Worm (Caenorhabditis elegans) whole organism, L4 larva: ENCODE measurements around the gene PDB1.1.
A peak's percentile ranks its signal among the peaks of the same experiment; 100 is the strongest.

Experiments
- F10B5.3 ChIP-seq: sonication (generic microtip); optimal IDR thresholded peaks from 2 replicates; lab custom pipeline; 2016; ENCODE audit warnings: mild to moderate bottlenecking, missing genetic modification characterization, missing compliant biosample characterization
- F37D6.2 ChIP-seq: sonication (generic microtip); optimal IDR thresholded peaks from 2 replicates; lab custom pipeline; 2016; ENCODE audit warnings: mild to moderate bottlenecking, missing genetic modification characterization, missing compliant biosample characterization
- Y5F2A.4 ChIP-seq: fragments of 200-800 bp; sonication (Bioruptor generic); optimal IDR thresholded peaks from 2 replicates; lab custom pipeline; 2018; ENCODE audit warnings: mild to moderate bottlenecking, missing genetic modification characterization, missing compliant biosample characterization
- ceh-28 ChIP-seq: fragments of 150-350 bp; optimal IDR thresholded peaks from 2 replicates; lab custom pipeline; 2014; ENCODE audit warnings: missing biosample characterization, missing genetic modification reagents, missing genetic modification characterization
- ceh-62 ChIP-seq: sonication (generic microtip); optimal IDR thresholded peaks from 2 replicates; lab custom pipeline; 2017; ENCODE audit warnings: missing biosample characterization, missing genetic modification characterization
- ceh-82 ChIP-seq: sonication (generic microtip); optimal IDR thresholded peaks from 2 replicates; lab custom pipeline; 2017; ENCODE audit warnings: missing biosample characterization, missing genetic modification characterization
- daf-8 ChIP-seq: fragments of 200-800 bp; sonication (Bioruptor generic); IDR thresholded peaks from 2 replicates; pipeline ENCODE4 v1.3.6; 2022; ENCODE audit warnings: missing genetic modification characterization, missing compliant biosample characterization
- dmd-8 ChIP-seq: fragments of 200-800 bp; sonication (Bioruptor generic); IDR thresholded peaks from 2 replicates; pipeline ENCODE4 v1.3.6; 2022; ENCODE audit warnings: missing genetic modification characterization, missing compliant biosample characterization
- egl-27 ChIP-seq: sonication (generic microtip); optimal IDR thresholded peaks from 3 replicates; lab custom pipeline; 2017; ENCODE audit warnings: missing biosample characterization, missing genetic modification reagents, missing genetic modification characterization
- fos-1 ChIP-seq: fragments of 150-350 bp; optimal IDR thresholded peaks from 2 replicates; lab custom pipeline; 2014; ENCODE audit warnings: missing biosample characterization, missing genetic modification characterization
- gei-8 ChIP-seq: fragments of 200-800 bp; sonication (Bioruptor generic); optimal IDR thresholded peaks from 2 replicates; lab custom pipeline; 2018; ENCODE audit warnings: mild to moderate bottlenecking, missing genetic modification characterization, missing compliant biosample characterization
- hlh-30 ChIP-seq: sonication (generic microtip); optimal IDR thresholded peaks from 2 replicates; lab custom pipeline; 2017; ENCODE audit warnings: antibody characterized with exemption, mild to moderate bottlenecking, missing genetic modification characterization, missing compliant biosample characterization; ENCODE audit not compliant: insufficient read depth
- hmg-1.1 ChIP-seq: fragments of 200-800 bp; sonication (Bioruptor generic); IDR thresholded peaks from 2 replicates; pipeline ENCODE4 v1.3.6; 2022; ENCODE audit warnings: missing genetic modification reagents, missing genetic modification characterization, missing compliant biosample characterization
- lin-13 ChIP-seq: fragments of 150-350 bp; optimal IDR thresholded peaks from 2 replicates; lab custom pipeline; 2014; ENCODE audit warnings: missing biosample characterization, missing genetic modification reagents, missing genetic modification characterization
- lin-38 ChIP-seq: fragments of 200-800 bp; sonication (Bioruptor generic); IDR thresholded peaks from 2 replicates; pipeline ENCODE4 v1.3.6; 2022; ENCODE audit warnings: missing genetic modification reagents, missing genetic modification characterization, missing compliant biosample characterization
- lsy-2 ChIP-seq, 2 experiments: fragments of 150-350 bp in 1 of 2; sonication (generic microtip) in 1 of 2; optimal IDR thresholded peaks; 2 replicates each; lab custom pipeline; 2014 to 2017; ENCODE audit warnings: missing biosample characterization in 2 of 2, missing genetic modification characterization in 2 of 2
- madf-5 ChIP-seq, 2 experiments: fragments of 200-800 bp; sonication (Bioruptor generic); IDR thresholded peaks; 2 replicates each; pipeline ENCODE4 v1.3.6; 2022; ENCODE audit warnings: missing compliant biosample characterization in 2 of 2, missing genetic modification characterization in 2 of 2
- mdl-1 ChIP-seq, 2 experiments: fragments of 150-350 bp in 1 of 2; sonication (generic microtip) in 1 of 2; optimal IDR thresholded peaks; 2 replicates each; lab custom pipeline; 2014 to 2017; ENCODE audit warnings: missing biosample characterization in 2 of 2, missing genetic modification characterization in 2 of 2
- mdt-29 ChIP-seq: fragments of 200-800 bp; sonication (Bioruptor generic); IDR thresholded peaks from 2 replicates; pipeline ENCODE4 v1.3.6; 2022; ENCODE audit warnings: missing genetic modification reagents, missing genetic modification characterization, missing compliant biosample characterization
- mep-1 ChIP-seq: fragments of 150-350 bp; sonication (generic microtip); optimal IDR thresholded peaks from 3 replicates; lab custom pipeline; 2014; ENCODE audit warnings: missing biosample characterization, missing genetic modification characterization
- mxl-3 ChIP-seq: fragments of 200-800 bp; sonication (Bioruptor generic); optimal IDR thresholded peaks from 2 replicates; lab custom pipeline; 2018; ENCODE audit warnings: mild to moderate bottlenecking, missing genetic modification characterization, missing compliant biosample characterization
- nhr-11 ChIP-seq: fragments of 150-350 bp; optimal IDR thresholded peaks from 2 replicates; lab custom pipeline; 2014; ENCODE audit warnings: missing biosample characterization, missing genetic modification characterization
- nhr-237 ChIP-seq: sonication (generic microtip); optimal IDR thresholded peaks from 2 replicates; lab custom pipeline; 2017; ENCODE audit warnings: missing biosample characterization, missing genetic modification characterization
- nhr-28 ChIP-seq: fragments of 150-350 bp; optimal IDR thresholded peaks from 2 replicates; lab custom pipeline; 2014; ENCODE audit warnings: missing biosample characterization, missing genetic modification characterization
- nhr-6 ChIP-seq: fragments of 150-350 bp; optimal IDR thresholded peaks from 2 replicates; lab custom pipeline; 2014; ENCODE audit warnings: missing biosample characterization, missing genetic modification characterization
- nhr-76 ChIP-seq: fragments of 150-350 bp; optimal IDR thresholded peaks from 2 replicates; lab custom pipeline; 2014; ENCODE audit warnings: missing biosample characterization, missing genetic modification characterization
- php-3 ChIP-seq: fragments of 200-800 bp; sonication (Bioruptor generic); IDR thresholded peaks from 2 replicates; pipeline ENCODE4 v1.3.6; 2022; ENCODE audit warnings: missing genetic modification reagents, missing genetic modification characterization, missing compliant biosample characterization
- set-16 ChIP-seq: fragments of 200-800 bp; sonication (Bioruptor generic); IDR thresholded peaks from 2 replicates; pipeline ENCODE4 v1.3.6; 2022; ENCODE audit warnings: missing genetic modification reagents, missing genetic modification characterization, missing compliant biosample characterization
- spr-1 ChIP-seq: sonication (generic microtip); optimal IDR thresholded peaks from 2 replicates; lab custom pipeline; 2016; ENCODE audit warnings: mild to moderate bottlenecking, missing genetic modification characterization, missing compliant biosample characterization
- tag-97 ChIP-seq: fragments of 200-800 bp; sonication (Bioruptor generic); IDR thresholded peaks from 2 replicates; pipeline ENCODE4 v1.3.6; 2022; ENCODE audit warnings: missing genetic modification characterization, missing compliant biosample characterization
- unc-130 ChIP-seq: sonication (generic microtip); optimal IDR thresholded peaks from 2 replicates; lab custom pipeline; 2016; ENCODE audit warnings: missing genetic modification reagents, missing genetic modification characterization, missing compliant biosample characterization
- unc-39 ChIP-seq: sonication (generic microtip); optimal IDR thresholded peaks from 2 replicates; lab custom pipeline; 2017; ENCODE audit warnings: missing biosample characterization, missing genetic modification characterization
- zfp-2 ChIP-seq: sonication (generic microtip); optimal IDR thresholded peaks from 2 replicates; lab custom pipeline; 2016; ENCODE audit warnings: mild to moderate bottlenecking, missing genetic modification characterization, missing compliant biosample characterization
- ztf-7 ChIP-seq: fragments of 150-350 bp; optimal IDR thresholded peaks from 2 replicates; lab custom pipeline; 2014; ENCODE audit warnings: missing biosample characterization, missing genetic modification characterization

Gene PDB1.1

DNA sequence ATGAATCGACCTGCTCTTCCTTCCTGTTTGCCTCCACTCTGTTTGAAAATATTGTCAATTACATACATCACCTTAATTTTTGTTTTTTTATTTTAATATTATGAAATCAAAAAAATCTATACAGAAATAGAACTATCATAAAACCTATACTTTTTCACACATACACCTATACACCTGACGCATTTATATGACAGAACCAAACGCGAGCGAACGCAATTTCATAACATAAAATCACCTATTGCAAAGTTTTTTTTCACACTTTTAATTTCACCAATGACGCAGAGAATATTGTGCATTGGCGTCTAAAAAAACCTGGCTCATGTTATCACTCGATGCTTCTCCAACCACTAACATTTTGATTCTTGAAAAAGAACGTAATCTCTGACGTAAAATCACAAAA, 3.1 kb upstream of the PDB1.1 start:
- TF ChIP-seq nhr-6 (tag; lab: Kevin White, UChicago) (no peak), ztf-7 (tag; lab: Kevin White, UChicago) (no peak), lsy-2 (tag; optimal IDR thresholded peaks at IDR 0.05; lab: Kevin White, UChicago) (no peak), Y5F2A.4 (GFP tag; lab: Kevin White, UChicago) (no peak), set-16 (GFP tag; lab: Robert Waterston, UW) (no peak), fos-1 (tag; lab: Kevin White, UChicago) (no peak), spr-1 (no peak)

DNA sequence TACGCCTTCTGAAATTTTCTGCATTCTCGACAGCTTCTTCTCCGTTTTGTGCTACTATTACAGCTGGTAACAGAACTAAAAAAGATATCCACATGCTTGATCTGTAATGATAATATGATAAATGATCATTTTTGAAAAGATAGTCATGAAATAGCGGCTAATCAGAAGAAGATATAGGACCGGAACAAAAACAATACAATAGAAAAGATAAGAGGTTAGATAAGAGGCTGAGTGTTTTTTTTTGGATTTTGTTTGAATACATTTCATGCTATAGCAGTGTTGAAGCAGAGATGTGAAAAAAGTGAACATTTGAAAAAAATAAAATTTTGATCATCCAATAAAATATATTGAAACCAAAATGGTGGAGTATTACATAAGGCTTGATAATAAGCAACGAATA, 4.6 kb downstream of the PDB1.1 start, which contains the start of gene F46C8.8:
Gene F46C8.8, minus strand, starts transcription at position 101 of the 400 bp plus-strand sequence.
- TF ChIP-seq nhr-28 (tag; lab: Kevin White, UChicago) (peak; percentile 4), egl-27 (tag; lab: Kevin White, UChicago) (no peak)

DNA sequence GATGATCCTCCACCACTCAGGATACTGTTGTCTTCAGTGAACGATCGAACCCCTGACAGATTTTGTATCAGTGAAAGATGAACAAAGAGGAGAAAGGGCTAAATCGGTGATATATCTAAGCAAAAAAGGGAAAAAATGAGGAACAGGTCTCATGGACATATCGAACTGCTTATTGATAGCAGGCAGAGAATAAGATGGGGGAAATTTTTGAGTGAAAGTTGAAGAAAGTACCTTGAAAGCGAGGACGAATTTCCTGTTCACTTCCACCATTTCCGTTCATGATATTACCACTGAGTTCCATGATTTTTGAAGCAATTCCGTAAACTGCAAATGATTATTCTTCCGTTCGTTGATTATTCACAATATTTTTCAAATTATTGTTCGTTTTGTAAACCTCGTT, 5.6 kb downstream of the PDB1.1 start:
- TF ChIP-seq ceh-28 (tag; lab: Kevin White, UChicago), result no peak
- no peak for TF ChIP-seq ceh-82
- no peak for TF ChIP-seq hlh-30 (tag; lab: Kevin White, UChicago)
- no peak for TF ChIP-seq mdt-29
- TF ChIP-seq unc-39, result no peak
- no peak for TF ChIP-seq ceh-62 (tag; lab: Kevin White, UChicago)

DNA sequence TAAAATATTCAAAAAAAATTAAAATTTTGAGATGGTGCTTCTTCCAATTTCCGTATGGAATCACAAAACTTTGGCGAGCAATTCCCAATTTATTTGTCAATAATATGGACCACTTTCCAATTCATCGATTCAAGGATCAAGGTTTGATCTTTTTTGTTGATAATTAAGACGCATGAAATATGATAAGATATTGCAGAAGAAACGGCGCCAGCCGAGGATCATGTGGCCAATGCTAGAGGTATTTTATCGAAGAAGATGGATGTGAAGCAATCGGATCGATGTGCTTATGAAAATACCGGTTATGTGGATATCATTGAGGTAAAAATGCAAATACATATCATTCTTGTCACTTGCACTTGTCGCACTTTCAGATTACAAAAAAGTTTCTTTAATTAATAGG, 8.4 kb downstream of the PDB1.1 start:
- TF ChIP-seq F10B5.3 (no peak), mxl-3 (GFP tag; lab: Kevin White, UChicago) (peak; percentile 3)

DNA sequence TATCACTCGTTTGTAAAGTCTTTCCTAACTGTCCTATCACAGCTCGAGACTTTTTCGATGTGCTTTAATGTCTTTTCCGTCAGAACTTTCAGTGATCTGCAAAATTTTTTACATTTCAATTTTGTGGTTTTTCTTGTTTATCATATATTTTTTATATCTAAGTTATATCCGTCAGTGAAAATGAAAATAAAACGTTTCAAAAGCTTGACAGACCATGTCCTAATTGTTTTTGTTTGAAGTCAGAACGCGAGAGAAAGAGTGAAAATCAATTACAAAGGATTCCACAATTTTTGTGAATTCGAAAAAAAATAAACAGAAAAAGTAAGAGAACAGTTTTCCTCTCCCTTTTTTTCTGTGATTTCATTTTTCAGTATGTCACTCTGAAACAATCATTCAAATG, 10.7 kb downstream of the PDB1.1 start, which contains the start of gene F46C8.1:
Gene F46C8.1, plus strand, starts transcription at position 301 of the 400 bp plus-strand sequence.
- TF ChIP-seq dmd-8 (GFP tag; lab: Robert Waterston, UW) (no peak), nhr-11 (no peak), lin-13 (GFP tag; lab: Kevin White, UChicago) (no peak), Y5F2A.4 (GFP tag; lab: Kevin White, UChicago) (no peak), nhr-237 (no peak), tag-97 (GFP tag; lab: Robert Waterston, UW) (no peak), lin-38 (GFP tag; lab: Robert Waterston, UW) (no peak), nhr-76 (tag; lab: Kevin White, UChicago) (no peak), mep-1 (tag; lab: Kevin White, UChicago) (no peak), hmg-1.1 (GFP tag; lab: Robert Waterston, UW) (no peak), mdl-1 (tag; optimal IDR thresholded peaks at IDR 0.05; lab: Kevin White, UChicago) (no peak), F37D6.2 (no peak), zfp-2 (tag; lab: Kevin White, UChicago) (no peak), php-3 (GFP tag; lab: Robert Waterston, UW) (no peak), ceh-82 (no peak)

DNA sequence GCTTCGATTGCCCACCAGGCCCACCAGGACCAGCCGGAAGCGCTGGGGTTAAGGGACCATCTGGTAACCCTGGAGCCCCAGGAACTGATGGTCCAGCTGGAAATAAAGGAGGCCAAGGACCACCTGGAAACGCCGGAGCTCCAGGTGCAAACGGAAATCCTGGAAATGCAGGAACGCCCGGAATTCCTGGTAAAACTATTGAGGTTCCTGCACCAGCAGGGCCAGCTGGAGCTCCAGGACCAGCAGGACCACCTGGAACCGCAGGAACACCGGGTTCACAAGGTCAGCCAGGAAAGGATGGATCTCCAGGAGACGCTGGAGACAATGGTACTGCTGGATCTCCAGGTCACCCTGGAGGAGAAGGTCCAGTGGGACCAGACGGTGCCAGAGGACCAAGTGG, 11.2 kb downstream of the PDB1.1 start:
- TF ChIP-seq lsy-2 (tag; optimal IDR thresholded peaks at IDR 0.05; lab: Kevin White, UChicago) (no peak), unc-130 (GFP tag; lab: Kevin White, UChicago) (no peak), daf-8 (GFP tag; lab: Robert Waterston, UW) (no peak), set-16 (GFP tag; lab: Robert Waterston, UW) (peak; percentile 89), gei-8 (GFP tag; lab: Kevin White, UChicago) (no peak), madf-5 (GFP tag; IDR thresholded peaks at IDR 0.05; lab: Robert Waterston, UW) (0 out of 4 replicates have a peak, but pooled peaks of 1 of the 2 experiments have one; percentile 22)
